Fruit fly (Drosophila melanogaster) Kc167 (cell line): ENCODE results near the gene r-l.

Source experiments
- Myc ChIP-seq: fragments of >200 bp; optimal IDR thresholded peaks from 2 replicates; lab custom pipeline; 2017; ENCODE audit warnings: missing external identifiers
- Sin3A ChIP-seq: fragments of >200 bp; optimal IDR thresholded peaks from 2 replicates; lab custom pipeline; 2018; ENCODE audit warnings: missing external identifiers
- h ChIP-seq: fragments of >200 bp; optimal IDR thresholded peaks from 3 replicates; lab custom pipeline; 2018; ENCODE audit warnings: missing external identifiers
- insv ChIP-seq: fragments of >200 bp; optimal IDR thresholded peaks from 3 replicates; lab custom pipeline; 2018; ENCODE audit warnings: missing external identifiers
- psq ChIP-seq: fragments of >200 bp; optimal IDR thresholded peaks from 2 replicates; lab custom pipeline; 2017; ENCODE audit warnings: missing external identifiers
- ttk ChIP-seq: sonication (Bioruptor generic); optimal IDR thresholded peaks from 2 replicates; lab custom pipeline; 2017; ENCODE audit warnings: missing external identifiers

Gene r-l

DNA sequence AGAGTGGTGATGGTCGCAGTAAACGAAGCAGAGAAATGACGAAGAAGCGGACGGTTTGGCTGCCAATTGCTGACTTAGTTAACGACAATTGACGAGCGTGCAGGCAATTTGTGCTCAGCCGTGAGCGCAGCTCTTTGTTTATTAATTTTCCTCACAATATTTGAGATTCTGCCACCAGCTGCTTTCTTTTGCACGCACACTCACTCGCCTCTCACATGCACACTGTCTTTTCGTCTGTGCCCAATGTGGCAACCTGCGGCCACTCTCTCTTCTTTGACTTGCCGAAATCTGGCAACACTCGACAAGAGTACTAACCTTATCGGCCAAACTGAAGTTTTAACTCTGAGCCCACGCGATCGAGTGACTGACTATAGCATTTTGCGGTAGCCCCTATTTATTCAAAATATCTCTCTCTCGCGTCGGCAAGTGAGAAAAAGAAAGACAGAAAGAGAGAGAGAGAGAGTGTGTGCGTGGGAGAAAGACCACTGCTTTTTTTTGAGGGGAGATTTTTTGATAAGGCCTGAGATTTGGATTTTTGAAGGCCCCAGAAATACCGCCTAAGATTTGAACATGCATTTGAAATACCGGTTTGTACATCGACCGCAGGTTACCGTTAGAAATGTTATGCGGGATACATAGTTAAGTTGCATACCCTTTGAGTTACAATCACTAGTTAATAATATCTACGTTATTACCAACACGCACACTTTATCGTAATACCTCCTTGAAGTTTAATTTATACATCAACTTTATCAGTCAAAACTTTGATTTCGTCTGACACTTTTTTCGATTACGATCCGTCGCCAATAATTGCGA, 12.5 kb downstream of the r-l start, which contains the start of gene Mvl:
TSS of gene Mvl (minus strand) at position 371 of the 816 bp plus-strand sequence.
- no peak for TF ChIP-seq insv

DNA sequence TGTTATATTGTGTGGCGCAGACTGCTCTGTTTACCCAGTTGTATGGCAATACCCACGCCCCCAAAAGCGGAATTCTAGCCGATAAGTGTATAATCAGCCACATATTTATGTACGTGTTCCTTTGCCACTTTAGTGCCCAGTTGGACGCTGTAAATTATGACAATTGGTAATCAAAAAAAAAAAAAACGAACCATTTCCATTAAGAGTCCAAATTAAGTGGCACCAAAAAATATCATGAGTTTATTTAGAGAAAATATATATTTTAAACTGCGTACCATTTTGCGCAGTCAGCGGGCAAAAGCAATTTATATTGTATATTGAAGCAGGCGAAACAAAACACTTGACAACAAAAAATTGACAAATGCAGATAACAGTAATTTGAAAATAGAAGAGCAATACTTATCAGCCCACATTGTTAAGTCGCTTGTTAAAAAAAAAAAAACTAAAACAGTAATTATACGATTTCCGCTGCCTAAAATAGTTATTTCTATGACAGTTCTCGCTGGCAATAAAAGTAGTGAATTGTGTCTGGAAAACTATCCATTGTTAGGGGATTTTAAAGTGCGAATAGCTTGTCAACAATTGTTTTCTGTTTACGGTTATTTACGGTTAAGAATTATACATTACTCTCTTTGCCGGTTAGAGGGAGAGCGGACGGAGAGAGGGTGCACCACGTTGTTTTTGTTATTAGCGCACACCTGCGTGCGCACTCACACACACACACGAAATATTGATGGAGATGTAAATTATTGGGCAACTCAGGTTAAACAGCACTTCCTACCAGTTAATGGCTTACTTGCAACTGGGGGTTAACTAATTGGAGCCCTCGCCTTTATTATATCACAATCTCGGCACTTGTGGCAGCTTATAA, 13.4 kb downstream of the r-l start:
- TF ChIP-seq Sin3A (lab: Kevin White, UChicago) (no peak), insv (no peak), ttk (lab: Kevin White, UChicago) (no peak), psq (lab: Kevin White, UChicago) (no peak), Myc (lab: Kevin White, UChicago) (no peak), h (lab: Kevin White, UChicago) (no peak)

DNA sequence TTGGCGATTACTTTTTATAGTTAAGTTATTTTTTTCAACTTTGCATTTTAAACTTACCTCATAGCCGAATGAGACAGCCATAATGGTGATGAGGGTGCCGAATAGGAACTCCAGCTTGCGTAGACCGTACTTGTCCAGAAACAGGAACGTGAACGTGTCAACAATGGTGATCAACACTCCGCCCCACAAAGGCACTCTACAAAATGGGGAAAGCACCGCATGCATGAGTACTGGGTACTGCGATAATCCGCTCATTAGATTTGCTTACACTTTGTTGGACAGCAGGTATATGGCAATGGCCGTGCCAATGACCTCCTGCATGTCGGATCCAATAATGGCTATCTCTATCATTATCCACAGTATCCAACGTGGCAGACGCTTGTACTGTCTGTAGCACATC, 15.6 kb downstream of the r-l start:
- TF ChIP-seq insv (no peak), psq (lab: Kevin White, UChicago) (no peak), Sin3A (lab: Kevin White, UChicago) (no peak), h (lab: Kevin White, UChicago) (no peak), Myc (lab: Kevin White, UChicago) (no peak), ttk (lab: Kevin White, UChicago) (no peak)

DNA sequence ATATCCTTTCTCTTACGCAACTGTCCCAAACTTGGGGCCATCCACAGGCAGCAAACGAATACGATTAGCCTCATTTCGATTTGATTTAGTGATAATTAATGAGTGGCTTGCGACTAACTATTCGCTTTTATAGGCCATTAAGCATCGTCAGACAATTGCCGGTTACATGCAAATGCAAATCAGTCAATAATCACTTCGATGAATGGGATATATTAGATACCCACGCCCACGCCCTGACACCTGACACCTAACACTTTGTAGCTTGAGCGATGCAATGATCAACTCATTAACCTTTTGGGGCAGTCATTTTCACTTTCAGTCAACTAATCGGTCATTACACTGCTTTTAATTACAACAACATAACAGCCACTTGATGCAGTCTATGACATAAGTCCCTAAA, 22.2 kb downstream of the r-l start, which contains the start of gene Jhbp15:
TSS of gene Jhbp15 (minus strand) at position 101 of the 400 bp plus-strand sequence.
- TF ChIP-seq Sin3A (lab: Kevin White, UChicago) (no peak), ttk (lab: Kevin White, UChicago) (no peak), Myc (lab: Kevin White, UChicago) (no peak), psq (lab: Kevin White, UChicago) (no peak), insv (no peak), h (lab: Kevin White, UChicago) (no peak)

DNA sequence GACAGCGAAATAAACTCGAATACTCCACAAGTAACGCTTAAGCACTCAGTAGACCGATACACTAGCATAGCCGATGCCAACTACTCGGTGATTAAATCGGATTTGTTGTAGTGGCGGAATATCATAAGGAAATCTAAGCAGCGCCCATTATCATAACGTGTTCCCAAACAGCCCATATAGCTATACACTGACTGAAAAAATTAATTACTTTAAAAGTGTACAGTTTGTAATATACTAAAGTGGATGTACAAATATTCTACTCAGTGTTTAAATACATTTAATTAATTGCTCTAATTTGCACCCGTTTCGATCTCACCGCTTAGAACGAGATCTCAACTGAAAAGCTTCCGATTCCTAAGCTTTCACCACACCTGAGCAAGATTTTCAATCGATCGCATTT, 24.4 kb downstream of the r-l start, which contains the start of gene CG7079:
TSS of gene CG7079 (minus strand) at position 101 of the 400 bp plus-strand sequence.
- TF ChIP-seq Sin3A (lab: Kevin White, UChicago) (no peak), ttk (lab: Kevin White, UChicago) (no peak), psq (lab: Kevin White, UChicago) (no peak), Myc (lab: Kevin White, UChicago) (no peak), insv (no peak), h (lab: Kevin White, UChicago) (no peak)

dm6 chr3R:21046927-21047326, 26.2 kb downstream of the r-l start, which contains the start of gene CG31207:
Gene CG31207 (minus strand): TSS chr3R:21047027.
- TF ChIP-seq h (lab: Kevin White, UChicago) (no peak), ttk (lab: Kevin White, UChicago) (no peak), Sin3A (lab: Kevin White, UChicago) (no peak), insv (no peak), Myc (lab: Kevin White, UChicago) (no peak), psq (lab: Kevin White, UChicago) (no peak)

DNA sequence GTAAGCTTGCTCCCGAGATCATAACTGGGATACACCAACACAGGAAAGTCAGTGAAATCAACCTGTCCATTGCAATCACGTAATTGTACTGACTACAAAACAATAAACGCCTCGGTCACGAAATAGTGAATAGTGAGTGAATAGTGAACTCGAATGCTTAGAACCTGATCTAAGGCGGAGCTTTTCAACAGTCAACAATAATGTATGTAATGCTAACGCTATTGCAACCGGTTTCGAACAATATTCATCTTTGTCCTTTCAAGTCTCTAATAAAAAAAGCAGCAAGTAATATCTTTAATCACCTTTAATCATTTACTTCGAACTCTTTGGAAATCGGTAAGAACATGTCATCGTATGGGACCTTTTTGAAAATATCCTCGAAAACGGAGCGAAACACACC, 27.4 kb downstream of the r-l start, which contains the start of gene CG31189:
TSS of gene CG31189 (minus strand) at position 101 of the 400 bp plus-strand sequence.
- TF ChIP-seq ttk (lab: Kevin White, UChicago) = no peak
- no peak for TF ChIP-seq Sin3A (lab: Kevin White, UChicago)
- no peak for TF ChIP-seq Myc (lab: Kevin White, UChicago)
- no peak for TF ChIP-seq insv
- no peak for TF ChIP-seq psq (lab: Kevin White, UChicago)
- no peak for TF ChIP-seq h (lab: Kevin White, UChicago)

DNA sequence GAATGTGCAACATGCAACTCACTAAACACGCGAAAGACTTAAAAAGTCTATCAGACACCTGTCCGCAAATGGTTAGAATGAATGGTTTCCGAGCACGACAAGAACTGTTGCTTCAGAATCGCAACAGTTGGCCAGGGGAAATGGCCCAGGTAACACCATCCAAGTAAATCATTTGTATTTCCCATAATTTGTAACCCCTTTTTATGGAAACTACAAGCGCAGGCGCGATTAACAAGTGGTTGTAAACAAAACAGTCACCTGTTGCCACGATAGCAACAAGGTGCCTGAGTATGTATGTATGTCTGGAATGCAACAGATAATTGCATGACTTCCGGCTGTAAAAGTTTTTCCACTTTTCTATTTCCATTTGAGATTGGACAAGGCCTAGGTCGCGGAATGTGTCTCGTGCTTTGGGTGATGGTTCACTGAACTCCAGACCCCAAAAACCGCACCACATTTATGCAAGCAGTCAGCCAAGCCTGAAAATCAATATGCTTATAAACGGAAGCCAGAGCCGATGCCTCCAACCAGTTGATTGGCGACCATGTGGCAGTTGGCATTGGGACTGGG, 29.5 kb downstream of the r-l start, which contains the start of gene CG12278:
TSS of gene CG12278 (plus strand) at position 520 of the 570 bp plus-strand sequence.
- TF ChIP-seq h (lab: Kevin White, UChicago) (no peak), insv (no peak), psq (lab: Kevin White, UChicago) (no peak), Sin3A (lab: Kevin White, UChicago) (no peak), ttk (lab: Kevin White, UChicago) (no peak), Myc (lab: Kevin White, UChicago) (no peak)

- TF ChIP-seq Sin3A (lab: Kevin White, UChicago) (no peak), psq (lab: Kevin White, UChicago) (no peak), ttk (lab: Kevin White, UChicago) (no peak), h (lab: Kevin White, UChicago) (no peak), Myc (lab: Kevin White, UChicago) (no peak), insv (no peak)
These were observed 30.7 kb downstream of the r-l start, which contains the start of gene Dhc93AB for dm6 chr3R:21042399-21042798. Gene Dhc93AB (minus strand): TSS chr3R:21042499.

DNA sequence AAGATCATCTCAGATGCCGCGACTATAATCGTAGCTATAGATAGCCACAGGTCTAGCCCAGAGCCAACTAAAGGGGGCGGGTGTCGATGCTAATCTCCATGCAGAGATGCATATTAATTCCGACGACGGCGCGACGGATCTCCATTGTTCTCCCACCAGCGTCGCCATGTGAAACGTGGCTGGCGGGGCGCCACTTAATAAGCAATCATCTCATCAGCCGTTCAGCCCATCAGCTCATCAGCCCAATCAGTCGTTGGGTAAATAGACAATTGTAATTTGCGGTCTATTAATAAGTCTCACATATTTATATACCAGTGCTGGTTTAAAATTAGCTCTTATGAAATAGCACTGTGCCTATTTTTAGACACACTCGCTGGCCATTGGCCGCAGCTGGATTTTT, 47.6 kb downstream of the r-l start:
- no peak for TF ChIP-seq ttk (lab: Kevin White, UChicago)
- no peak for TF ChIP-seq h (lab: Kevin White, UChicago)

- TF ChIP-seq insv (no peak), h (lab: Kevin White, UChicago) (no peak), Sin3A (lab: Kevin White, UChicago) (no peak), psq (lab: Kevin White, UChicago) (no peak), ttk (lab: Kevin White, UChicago) (no peak), Myc (lab: Kevin White, UChicago) (no peak)
These were observed 49.1 kb downstream of the r-l start, which contains the start of gene peg for dm6 chr3R:21023902-21024541. Gene peg (minus strand): TSS chr3R:21024163.
